Worm (Caenorhabditis elegans) whole organism, mixed stage, embryonic: ENCODE measurements around the gene W04B5.3.
"Not testable (repeated sequence)": the region's sequence is repeated elsewhere in the genome, so short reads cannot be mapped to it uniquely, and the experiment has no call there.

Experiments
- ceh-39 ChIP-seq: fragments of 150-350 bp; optimal IDR thresholded peaks from 2 replicates; lab custom pipeline; 2014; ENCODE audit warnings: missing biosample characterization, missing genetic modification characterization
- ceh-43 ChIP-seq: fragments of 200-800 bp; sonication (Bioruptor generic); optimal IDR thresholded peaks from 2 replicates; lab custom pipeline; 2018; ENCODE audit warnings: mild to moderate bottlenecking, missing genetic modification characterization, moderate library complexity, missing compliant biosample characterization
- lin-13 ChIP-seq: fragments of 150-350 bp; optimal IDR thresholded peaks from 2 replicates; lab custom pipeline; 2014; ENCODE audit warnings: missing biosample characterization, missing genetic modification characterization
- mep-1 ChIP-seq: fragments of 150-350 bp; optimal IDR thresholded peaks from 2 replicates; lab custom pipeline; 2017; ENCODE audit warnings: missing biosample characterization, missing genetic modification reagents, missing genetic modification characterization, inconsistent platforms
- nhr-237 ChIP-seq: fragments of 150-350 bp; optimal IDR thresholded peaks from 2 replicates; lab custom pipeline; 2014; ENCODE audit warnings: missing biosample characterization, missing genetic modification characterization
- nhr-28 ChIP-seq: fragments of 150-350 bp; optimal IDR thresholded peaks from 2 replicates; lab custom pipeline; 2014; ENCODE audit warnings: missing biosample characterization, missing genetic modification characterization
- snpc-4 ChIP-seq: fragments of 150-350 bp; optimal IDR thresholded peaks from 2 replicates; lab custom pipeline; 2014; ENCODE audit warnings: missing biosample characterization, missing genetic modification characterization
- sptf-1 ChIP-seq: sonication (generic microtip); optimal IDR thresholded peaks from 2 replicates; lab custom pipeline; 2017; ENCODE audit warnings: mild to moderate bottlenecking, missing genetic modification characterization, moderate library complexity, missing compliant biosample characterization
- unc-62 ChIP-seq: fragments of 150-350 bp; optimal IDR thresholded peaks from 2 replicates; lab custom pipeline; 2014; ENCODE audit warnings: missing biosample characterization, missing genetic modification reagents, missing genetic modification characterization

- TF ChIP-seq nhr-28; mep-1 (tag; lab: Kevin White, UChicago); lin-13 (tag; lab: Kevin White, UChicago); snpc-4 (tag; lab: Kevin White, UChicago); unc-62; ceh-43; sptf-1 (tag; lab: Kevin White, UChicago); ceh-39 (tag; lab: Kevin White, UChicago); nhr-237 (tag; lab: Kevin White, UChicago): not testable (repeated sequence)
Measured at ce11 chrIII:2455456-2455855, 37.1 kb downstream of the W04B5.3 start.
